Fruit fly (Drosophila melanogaster) whole organism, embryonic: ENCODE results near the gene Ilp6.
A peak's percentile ranks its signal among the peaks of the same experiment; 100 is the strongest.

Experiments used
- Blimp-1 ChIP-seq: fragments of 200-800 bp; sonication (Bioruptor generic); optimal IDR thresholded peaks from 3 replicates; lab custom pipeline; 2018; ENCODE audit warnings: missing biosample characterization, missing genetic modification characterization, mild to moderate bottlenecking, moderate library complexity, missing genetic modification reagents
- CG10321 ChIP-seq: fragments of 200-800 bp; sonication (Bioruptor generic); IDR thresholded peaks from 2 replicates; pipeline ENCODE4 v1.3.6; 2022; ENCODE audit warnings: missing biosample characterization, missing genetic modification characterization
- CG10565 ChIP-seq: fragments of 200-800 bp; sonication (Bioruptor generic); optimal IDR thresholded peaks from 3 replicates; lab custom pipeline; 2016; ENCODE audit warnings: missing biosample characterization, mild to moderate bottlenecking, missing genetic modification characterization
- CG12659 ChIP-seq: fragments of 200-800 bp; sonication (Bioruptor generic); optimal IDR thresholded peaks from 3 replicates; lab custom pipeline; 2017; ENCODE audit warnings: mild to moderate bottlenecking, missing biosample characterization, missing genetic modification reagents, missing genetic modification characterization
- CG13894 ChIP-seq: fragments of 200-800 bp; sonication (Bioruptor generic); optimal IDR thresholded peaks from 3 replicates; lab custom pipeline; 2018; ENCODE audit warnings: missing biosample characterization, mild to moderate bottlenecking, missing genetic modification characterization, moderate library complexity
- CG14014 ChIP-seq: fragments of 200-800 bp; sonication (Bioruptor generic); IDR thresholded peaks from 2 replicates; pipeline ENCODE4 v1.3.6; 2022; ENCODE audit warnings: missing biosample characterization, missing genetic modification characterization
- CG17829 ChIP-seq: fragments of 200-800 bp; optimal IDR thresholded peaks from 2 replicates; lab custom pipeline; 2019; ENCODE audit warnings: missing biosample characterization, mild to moderate bottlenecking, missing genetic modification characterization, moderate library complexity
- CG1792 ChIP-seq: fragments of 200-800 bp; sonication (Bioruptor generic); optimal IDR thresholded peaks from 2 replicates; lab custom pipeline; 2016; ENCODE audit warnings: missing biosample characterization, missing genetic modification characterization
- CG2202 ChIP-seq: fragments of 200-800 bp; sonication (Bioruptor generic); optimal IDR thresholded peaks from 2 replicates; lab custom pipeline; 2018; ENCODE audit warnings: missing biosample characterization, mild to moderate bottlenecking, missing genetic modification characterization
- CG30431 ChIP-seq: fragments of 200-800 bp; sonication (Bioruptor generic); optimal IDR thresholded peaks from 2 replicates; lab custom pipeline; 2017; ENCODE audit warnings: missing biosample characterization, missing genetic modification characterization
- CG32532 ChIP-seq: fragments of 200-800 bp; sonication (Bioruptor generic); IDR thresholded peaks from 2 replicates; pipeline ENCODE4 v1.3.6; 2022; ENCODE audit warnings: missing biosample characterization, missing genetic modification characterization
- CG3838 ChIP-seq: fragments of 200-800 bp; sonication (Bioruptor generic); optimal IDR thresholded peaks from 3 replicates; lab custom pipeline; 2016; ENCODE audit warnings: missing biosample characterization, missing genetic modification characterization
- CG3995 ChIP-seq: fragments of 200-800 bp; sonication (Bioruptor generic); optimal IDR thresholded peaks from 3 replicates; lab custom pipeline; 2016; ENCODE audit warnings: missing biosample characterization, missing genetic modification characterization
- CG4854 ChIP-seq: fragments of 200-800 bp; sonication (Bioruptor generic); optimal IDR thresholded peaks from 2 replicates; lab custom pipeline; 2016; ENCODE audit warnings: missing biosample characterization, missing genetic modification characterization, inconsistent platforms
- CG6175 ChIP-seq: fragments of 200-800 bp; sonication (Bioruptor generic); IDR thresholded peaks from 3 replicates; pipeline ENCODE4 v1.3.6; 2022; ENCODE audit warnings: missing biosample characterization, missing genetic modification characterization
- CG7928 ChIP-seq: fragments of 200-800 bp; sonication (Bioruptor generic); optimal IDR thresholded peaks from 2 replicates; lab custom pipeline; 2017; ENCODE audit warnings: missing biosample characterization, mild to moderate bottlenecking, missing genetic modification characterization
- CG7987 ChIP-seq: fragments of 200-800 bp; sonication (Bioruptor generic); optimal IDR thresholded peaks from 2 replicates; lab custom pipeline; 2018; ENCODE audit warnings: missing biosample characterization, mild to moderate bottlenecking, missing genetic modification characterization, moderate library complexity
- CG8944 ChIP-seq: fragments of 200-800 bp; sonication (Bioruptor generic); optimal IDR thresholded peaks from 3 replicates; lab custom pipeline; 2016; ENCODE audit warnings: missing biosample characterization, missing genetic modification characterization
- CHES-1-like ChIP-seq: fragments of 200-800 bp; sonication (Bioruptor generic); optimal IDR thresholded peaks from 2 replicates; lab custom pipeline; 2016; ENCODE audit warnings: missing biosample characterization, missing genetic modification characterization
- Camta ChIP-seq: fragments of 200-800 bp; sonication (Bioruptor generic); optimal IDR thresholded peaks from 2 replicates; lab custom pipeline; 2016; ENCODE audit warnings: missing biosample characterization, missing genetic modification characterization
- Chrac-16 ChIP-seq: fragments of 200-800 bp; sonication (Bioruptor generic); optimal IDR thresholded peaks from 3 replicates; lab custom pipeline; 2016; ENCODE audit warnings: missing biosample characterization, missing genetic modification characterization
- D ChIP-seq, 2 experiments: fragments of 200-800 bp in 1 of 2; fragments of >200 bp in 1 of 2; sonication (Bioruptor generic) in 1 of 2; optimal IDR thresholded peaks; 2 replicates in 1 of 2; 3 replicates in 1 of 2; lab custom pipeline; 2017; ENCODE audit warnings: mild to moderate bottlenecking in 1 of 2, missing biosample characterization in 1 of 2, missing genetic modification characterization in 1 of 2, missing genetic modification reagents in 1 of 2
- Dip2 ChIP-seq: fragments of 200-800 bp; sonication (Bioruptor generic); IDR thresholded peaks from 2 replicates; pipeline ENCODE4 v1.3.6; 2022; ENCODE audit warnings: missing biosample characterization, missing genetic modification characterization
- Gug ChIP-seq: fragments of 200-800 bp; sonication (Bioruptor generic); IDR thresholded peaks from 4 replicates; pipeline ENCODE4 v1.3.6; 2022; ENCODE audit warnings: missing biosample characterization, missing genetic modification characterization
- HLH4C ChIP-seq: fragments of 200-800 bp; sonication (Bioruptor generic); IDR thresholded peaks from 3 replicates; pipeline ENCODE4 v1.3.6; 2022; ENCODE audit warnings: missing biosample characterization, missing genetic modification characterization; ENCODE audit not compliant: partially characterized antibody
- HLHmδ ChIP-seq: fragments of 200-800 bp; sonication (Bioruptor generic); optimal IDR thresholded peaks from 2 replicates; lab custom pipeline; 2018; ENCODE audit warnings: missing biosample characterization, mild to moderate bottlenecking, missing genetic modification characterization, moderate library complexity
- HmgZ ChIP-seq: fragments of 200-800 bp; sonication (Bioruptor generic); optimal IDR thresholded peaks from 2 replicates; lab custom pipeline; 2018; ENCODE audit warnings: missing biosample characterization, mild to moderate bottlenecking, missing genetic modification characterization
- Nf-YB ChIP-seq: fragments of 200-800 bp; sonication (Bioruptor generic); optimal IDR thresholded peaks from 3 replicates; lab custom pipeline; 2019; ENCODE audit warnings: missing biosample characterization, mild to moderate bottlenecking, missing genetic modification characterization, moderate library complexity
- Oaz ChIP-seq: fragments of 200-800 bp; sonication (Bioruptor generic); IDR thresholded peaks from 2 replicates; pipeline ENCODE4 v1.3.6; 2022; ENCODE audit warnings: missing biosample characterization, missing genetic modification characterization
- Ptx1 ChIP-seq: fragments of 200-800 bp; sonication (Bioruptor generic); IDR thresholded peaks from 2 replicates; pipeline ENCODE4 v1.3.6; 2022; ENCODE audit warnings: missing biosample characterization, missing genetic modification characterization
- Stat92E ChIP-seq, 3 experiments: fragments of >200 bp in 2 of 3; fragments of 200-800 bp in 1 of 3; sonication (Bioruptor generic) in 1 of 3; optimal IDR thresholded peaks; 2 replicates each; lab custom pipeline; 2017 to 2019; ENCODE audit warnings: missing biosample characterization in 3 of 3, missing genetic modification characterization in 3 of 3, mild to moderate bottlenecking in 1 of 3, moderate library complexity in 1 of 3
- Xrp1 ChIP-seq: fragments of 200-800 bp; sonication (Bioruptor generic); IDR thresholded peaks from 2 replicates; pipeline ENCODE4 v1.3.6; 2022; ENCODE audit warnings: missing biosample characterization, missing genetic modification characterization
- bigmax ChIP-seq: fragments of 200-800 bp; sonication (Bioruptor generic); optimal IDR thresholded peaks from 2 replicates; lab custom pipeline; 2018; ENCODE audit warnings: missing biosample characterization, mild to moderate bottlenecking, missing genetic modification characterization
- chif ChIP-seq, 2 experiments: fragments of 200-800 bp; sonication (Bioruptor generic); optimal IDR thresholded peaks; 3 replicates each; lab custom pipeline; 2016; ENCODE audit warnings: missing biosample characterization in 2 of 2, missing genetic modification characterization in 2 of 2
- chn ChIP-seq: fragments of 200-800 bp; sonication (Bioruptor generic); optimal IDR thresholded peaks from 2 replicates; lab custom pipeline; 2016; ENCODE audit warnings: missing biosample characterization, missing genetic modification characterization
- ewg ChIP-seq: fragments of 200-800 bp; sonication (Bioruptor generic); optimal IDR thresholded peaks from 3 replicates; lab custom pipeline; 2017; ENCODE audit warnings: mild to moderate bottlenecking, missing biosample characterization, missing genetic modification reagents, missing genetic modification characterization
- eyg ChIP-seq: fragments of 200-800 bp; sonication (Bioruptor generic); optimal IDR thresholded peaks from 3 replicates; lab custom pipeline; 2016; ENCODE audit warnings: missing biosample characterization, missing genetic modification characterization
- gsb ChIP-seq: fragments of 200-800 bp; sonication (Bioruptor generic); IDR thresholded peaks from 2 replicates; pipeline ENCODE4 v1.3.6; 2022; ENCODE audit warnings: missing biosample characterization, missing genetic modification characterization
- gsb-n ChIP-seq: fragments of 200-800 bp; sonication (Bioruptor generic); optimal IDR thresholded peaks from 3 replicates; lab custom pipeline; 2018; ENCODE audit warnings: missing biosample characterization, mild to moderate bottlenecking, missing genetic modification characterization
- gt ChIP-seq: fragments of 200-800 bp; sonication (Bioruptor generic); IDR thresholded peaks from 2 replicates; pipeline ENCODE4 v1.3.6; 2022; ENCODE audit warnings: missing biosample characterization, missing genetic modification characterization
- kni ChIP-seq: fragments of 200-800 bp; sonication (Bioruptor generic); optimal IDR thresholded peaks from 3 replicates; lab custom pipeline; 2017; ENCODE audit warnings: mild to moderate bottlenecking, missing biosample characterization, missing genetic modification reagents, missing genetic modification characterization
- lab ChIP-seq: fragments of 200-800 bp; sonication (Bioruptor generic); optimal IDR thresholded peaks from 3 replicates; lab custom pipeline; 2017; ENCODE audit warnings: missing biosample characterization, missing genetic modification characterization, mild to moderate bottlenecking, moderate library complexity, missing genetic modification reagents
- lilli ChIP-seq: fragments of 200-800 bp; sonication (Bioruptor generic); optimal IDR thresholded peaks from 3 replicates; lab custom pipeline; 2016; ENCODE audit warnings: missing biosample characterization, missing genetic modification characterization
- nerfin-2 ChIP-seq: fragments of 200-800 bp; sonication (Bioruptor generic); IDR thresholded peaks from 2 replicates; pipeline ENCODE4 v1.3.6; 2022; ENCODE audit warnings: missing biosample characterization, missing genetic modification characterization; ENCODE audit not compliant: partially characterized antibody
- oc ChIP-seq: fragments of 200-800 bp; sonication (Bioruptor generic); optimal IDR thresholded peaks from 2 replicates; lab custom pipeline; 2018; ENCODE audit warnings: missing biosample characterization, mild to moderate bottlenecking, missing genetic modification characterization, moderate library complexity
- peb ChIP-seq: fragments of 200-800 bp; sonication (Bioruptor generic); IDR thresholded peaks from 2 replicates; pipeline ENCODE4 v1.3.6; 2022; ENCODE audit warnings: missing biosample characterization, missing genetic modification characterization
- sr ChIP-seq: fragments of 200-800 bp; sonication (Bioruptor generic); IDR thresholded peaks from 3 replicates; pipeline ENCODE4 v1.3.6; 2022; ENCODE audit warnings: missing biosample characterization, missing genetic modification characterization
- vnd ChIP-seq: fragments of 200-800 bp; sonication (Bioruptor generic); IDR thresholded peaks from 3 replicates; pipeline ENCODE4 v1.3.6; 2022; ENCODE audit warnings: missing biosample characterization, missing genetic modification characterization; ENCODE audit not compliant: partially characterized antibody
- zfh1 ChIP-seq: fragments of 200-800 bp; sonication (Bioruptor generic); IDR thresholded peaks from 3 replicates; pipeline ENCODE4 v1.3.6; 2022; ENCODE audit warnings: missing biosample characterization, missing genetic modification characterization

The Ilp6 gene

dm6 chrX:2340009-2340733 lies 5.7 kb upstream of the Ilp6 start (continued):
- no peak for TF ChIP-seq CG30431 (GFP tag; lab: Kevin White, UChicago)
- TF ChIP-seq gsb, result no peak
- no peak for TF ChIP-seq CG10321 (GFP tag; lab: Robert Waterston, UW)
- TF ChIP-seq CG32532 (GFP tag; lab: Robert Waterston, UW), result no peak
- no peak for TF ChIP-seq CG14014 (GFP tag; lab: Robert Waterston, UW)
- TF ChIP-seq Chrac-16 (GFP tag; lab: Kevin White, UChicago), result no peak
- no peak for TF ChIP-seq CG10565 (GFP tag; lab: Kevin White, UChicago)
- no peak for TF ChIP-seq gt (GFP tag; lab: Robert Waterston, UW)
- TF ChIP-seq CG2202 (tag; lab: Kevin White, UChicago), result no peak
- TF ChIP-seq CG7987 (GFP tag; lab: Kevin White, UChicago), result no peak
- TF ChIP-seq eyg (GFP tag; lab: Kevin White, UChicago), result no peak
- TF ChIP-seq Nf-YB (GFP tag; lab: Kevin White, UChicago), result no peak
- TF ChIP-seq HLH4C, result peak; percentile 88
- TF ChIP-seq CG3995, result peak; percentile 50
- TF ChIP-seq peb (GFP tag; lab: Robert Waterston, UW), result no peak
- TF ChIP-seq Gug (GFP tag; lab: Robert Waterston, UW), result no peak
- TF ChIP-seq CG7928 (GFP tag; lab: Kevin White, UChicago), result no peak
- TF ChIP-seq HLHmδ (GFP tag; lab: Kevin White, UChicago), result no peak
- no peak for TF ChIP-seq chn
- peak; percentile 47 for TF ChIP-seq CG13894
- no peak for TF ChIP-seq lab (GFP tag; lab: Kevin White, UChicago)
- TF ChIP-seq vnd, result peak; percentile 49; the same call in 2 of the 3 replicates
- TF ChIP-seq Xrp1 (GFP tag; lab: Robert Waterston, UW), result no peak
- TF ChIP-seq CG3838 (GFP tag; lab: Kevin White, UChicago), result no peak
- peak; percentile 32 for TF ChIP-seq bigmax (GFP tag; lab: Kevin White, UChicago)
- TF ChIP-seq CG6175 (GFP tag; lab: Robert Waterston, UW), result no peak
- peak in 1 of 3 experiments; percentile 45 for TF ChIP-seq Stat92E (GFP tag; optimal IDR thresholded peaks at IDR 0.05; lab: Kevin White, UChicago)
- no peak for TF ChIP-seq gsb-n (tag; lab: Kevin White, UChicago)
- no peak for TF ChIP-seq CG17829
- TF ChIP-seq HmgZ (tag; lab: Kevin White, UChicago), result peak; percentile 79
- no peak for TF ChIP-seq Oaz (GFP tag; lab: Robert Waterston, UW)
- TF ChIP-seq chif (GFP tag; optimal IDR thresholded peaks at IDR 0.05; lab: Kevin White, UChicago), result no peak
- no peak for TF ChIP-seq CG1792 (GFP tag; lab: Kevin White, UChicago)
- TF ChIP-seq sr (GFP tag; lab: Robert Waterston, UW), result no peak
- TF ChIP-seq oc (tag; lab: Kevin White, UChicago), result no peak
- no peak for TF ChIP-seq lilli (GFP tag; lab: Kevin White, UChicago)
- TF ChIP-seq nerfin-2, result peak; percentile 63; the same call in 1 of the 2 replicates
- peak; percentile 38 for TF ChIP-seq CG12659 (GFP tag; lab: Kevin White, UChicago)
- no peak for TF ChIP-seq Blimp-1 (GFP tag; lab: Kevin White, UChicago)
- no peak for TF ChIP-seq CG4854
- no peak for TF ChIP-seq Ptx1 (GFP tag; lab: Robert Waterston, UW)
- TF ChIP-seq ewg (GFP tag; lab: Kevin White, UChicago), result no peak
- no peak for TF ChIP-seq zfh1
- no peak for TF ChIP-seq CG8944 (GFP tag; lab: Kevin White, UChicago)
- TF ChIP-seq Dip2 (GFP tag; lab: Robert Waterston, UW), result peak; percentile 90
- TF ChIP-seq CHES-1-like, result peak; percentile 36
- peak; percentile 51 for TF ChIP-seq kni (GFP tag; lab: Kevin White, UChicago)
- peak; percentile 45 for TF ChIP-seq D (optimal IDR thresholded peaks at IDR 0.05; lab: Kevin White, UChicago)
- no peak for TF ChIP-seq D (GFP tag; optimal IDR thresholded peaks at IDR 0.05; lab: Kevin White, UChicago)
- TF ChIP-seq Camta (GFP tag; lab: Kevin White, UChicago), result no peak
